Worm (Caenorhabditis elegans) whole organism, L4 larva: ENCODE data around the gene T06C12.12.

Experiments
- T20F7.1 ChIP-seq: fragments of 200-800 bp; sonication (Bioruptor generic); optimal IDR thresholded peaks from 2 replicates; lab custom pipeline; 2018; ENCODE audit warnings: mild to moderate bottlenecking, missing genetic modification characterization, missing compliant biosample characterization
- Y105C5A.15 ChIP-seq: fragments of 200-800 bp; sonication (Bioruptor generic); IDR thresholded peaks from 2 replicates; pipeline ENCODE4 v1.3.6; 2022; ENCODE audit warnings: missing genetic modification characterization, missing compliant biosample characterization
- Y48G9A.11 ChIP-seq: fragments of 200-800 bp; sonication (Bioruptor generic); IDR thresholded peaks from 2 replicates; pipeline ENCODE4 v1.3.6; 2022; ENCODE audit warnings: missing genetic modification reagents, missing genetic modification characterization, missing compliant biosample characterization
- Y5F2A.4 ChIP-seq: fragments of 200-800 bp; sonication (Bioruptor generic); optimal IDR thresholded peaks from 2 replicates; lab custom pipeline; 2018; ENCODE audit warnings: mild to moderate bottlenecking, missing genetic modification characterization, missing compliant biosample characterization
- Y75B8A.6 ChIP-seq: fragments of 200-800 bp; sonication (Bioruptor generic); IDR thresholded peaks from 2 replicates; pipeline ENCODE4 v1.3.6; 2022; ENCODE audit warnings: missing genetic modification reagents, missing genetic modification characterization, missing compliant biosample characterization
- ZK337.2 ChIP-seq: fragments of 200-800 bp; sonication (Bioruptor generic); IDR thresholded peaks from 2 replicates; pipeline ENCODE4 v1.3.6; 2022; ENCODE audit warnings: missing genetic modification reagents, missing genetic modification characterization, missing compliant biosample characterization
- ZK546.5 ChIP-seq, 2 experiments: sonication (generic microtip); optimal IDR thresholded peaks; 2 replicates each; lab custom pipeline; 2017; ENCODE audit warnings: missing biosample characterization in 2 of 2, missing genetic modification characterization in 2 of 2
- aha-1 ChIP-seq: fragments of 150-350 bp; peaks from one replicate; lab custom pipeline; 2014; ENCODE audit warnings: missing biosample characterization, missing genetic modification characterization
- aly-2 ChIP-seq: sonication (generic microtip); optimal IDR thresholded peaks from 2 replicates; lab custom pipeline; 2018; ENCODE audit warnings: missing biosample characterization, missing genetic modification characterization
- arid-1 ChIP-seq: fragments of 200-800 bp; sonication (Bioruptor generic); conservative IDR thresholded peaks from 2 replicates; pipeline ENCODE4 v1.3.6; 2022; ENCODE audit warnings: missing genetic modification reagents, missing genetic modification characterization, missing compliant biosample characterization
- attf-4 ChIP-seq: sonication (generic microtip); optimal IDR thresholded peaks from 3 replicates; lab custom pipeline; 2017; ENCODE audit warnings: missing biosample characterization, missing genetic modification characterization
- ceh-20 ChIP-seq: fragments of 200-800 bp; sonication (Bioruptor generic); IDR thresholded peaks from 2 replicates; pipeline ENCODE4 v1.3.6; 2022; ENCODE audit warnings: missing genetic modification reagents, missing genetic modification characterization, missing compliant biosample characterization
- ceh-32 ChIP-seq: sonication (generic microtip); optimal IDR thresholded peaks from 2 replicates; lab custom pipeline; 2016; ENCODE audit warnings: mild to moderate bottlenecking, missing genetic modification characterization, missing compliant biosample characterization; ENCODE audit not compliant: poor library complexity
- ceh-62 ChIP-seq: sonication (generic microtip); optimal IDR thresholded peaks from 2 replicates; lab custom pipeline; 2017; ENCODE audit warnings: missing biosample characterization, missing genetic modification characterization
- ceh-82 ChIP-seq: sonication (generic microtip); optimal IDR thresholded peaks from 2 replicates; lab custom pipeline; 2017; ENCODE audit warnings: missing biosample characterization, missing genetic modification characterization
- ces-1 ChIP-seq: fragments of 150-350 bp; sonication (generic microtip); optimal IDR thresholded peaks from 4 replicates; lab custom pipeline; 2014; ENCODE audit warnings: missing biosample characterization, missing genetic modification reagents, missing genetic modification characterization
- cey-2 ChIP-seq: sonication (generic microtip); optimal IDR thresholded peaks from 3 replicates; lab custom pipeline; 2017; ENCODE audit warnings: missing genetic modification characterization, mild to moderate bottlenecking, missing compliant biosample characterization, antibody characterized with exemption, borderline replicate concordance; ENCODE audit not compliant: insufficient read depth
- ctbp-1 ChIP-seq: fragments of 200-800 bp; sonication (Bioruptor generic); IDR thresholded peaks from 2 replicates; pipeline ENCODE4 v1.3.6; 2022; ENCODE audit warnings: missing genetic modification reagents, missing genetic modification characterization, missing compliant biosample characterization
- daf-12 ChIP-seq: fragments of 150-350 bp; optimal IDR thresholded peaks from 2 replicates; lab custom pipeline; 2014; ENCODE audit warnings: missing biosample characterization, missing genetic modification reagents, missing genetic modification characterization
- daf-19 ChIP-seq: fragments of 200-800 bp; sonication (Bioruptor generic); conservative IDR thresholded peaks from 2 replicates; pipeline ENCODE4 v1.3.6; 2022; ENCODE audit warnings: missing genetic modification characterization, missing compliant biosample characterization
- daf-8 ChIP-seq: fragments of 200-800 bp; sonication (Bioruptor generic); IDR thresholded peaks from 2 replicates; pipeline ENCODE4 v1.3.6; 2022; ENCODE audit warnings: missing genetic modification characterization, missing compliant biosample characterization
- dmd-9 ChIP-seq: fragments of 200-800 bp; sonication (Bioruptor generic); IDR thresholded peaks from 2 replicates; pipeline ENCODE4 v1.3.6; 2022; ENCODE audit warnings: missing genetic modification reagents, missing genetic modification characterization, missing compliant biosample characterization
- dve-1 ChIP-seq: sonication (generic microtip); optimal IDR thresholded peaks from 2 replicates; lab custom pipeline; 2017; ENCODE audit warnings: antibody characterized with exemption, mild to moderate bottlenecking, missing genetic modification characterization, missing compliant biosample characterization; ENCODE audit not compliant: insufficient read depth
- fkh-10 ChIP-seq: fragments of 150-350 bp; optimal IDR thresholded peaks from 2 replicates; lab custom pipeline; 2014; ENCODE audit warnings: missing biosample characterization, missing genetic modification reagents, missing genetic modification characterization
- gei-8 ChIP-seq: fragments of 200-800 bp; sonication (Bioruptor generic); optimal IDR thresholded peaks from 2 replicates; lab custom pipeline; 2018; ENCODE audit warnings: mild to moderate bottlenecking, missing genetic modification characterization, missing compliant biosample characterization
- hlh-30 ChIP-seq: sonication (generic microtip); optimal IDR thresholded peaks from 2 replicates; lab custom pipeline; 2017; ENCODE audit warnings: antibody characterized with exemption, mild to moderate bottlenecking, missing genetic modification characterization, missing compliant biosample characterization; ENCODE audit not compliant: insufficient read depth
- hmg-1.1 ChIP-seq: fragments of 200-800 bp; sonication (Bioruptor generic); IDR thresholded peaks from 2 replicates; pipeline ENCODE4 v1.3.6; 2022; ENCODE audit warnings: missing genetic modification reagents, missing genetic modification characterization, missing compliant biosample characterization
- jun-1 ChIP-seq: fragments of 150-350 bp; optimal IDR thresholded peaks from 2 replicates; lab custom pipeline; 2014; ENCODE audit warnings: missing biosample characterization, missing genetic modification reagents, missing genetic modification characterization
- lin-29 ChIP-seq: fragments of 200-800 bp; sonication (Bioruptor generic); IDR thresholded peaks from 2 replicates; pipeline ENCODE4 v1.3.6; 2022; ENCODE audit warnings: missing genetic modification reagents, missing genetic modification characterization, missing compliant biosample characterization
- lin-39 ChIP-seq: fragments of 150-350 bp; optimal IDR thresholded peaks from 2 replicates; lab custom pipeline; 2014; ENCODE audit warnings: missing biosample characterization, missing genetic modification reagents, missing genetic modification characterization
- madf-9 ChIP-seq: fragments of 200-800 bp; sonication (Bioruptor generic); conservative IDR thresholded peaks from 2 replicates; pipeline ENCODE4 v1.3.6; 2022; ENCODE audit warnings: missing genetic modification reagents, missing genetic modification characterization, missing compliant biosample characterization
- mdl-1 ChIP-seq, 2 experiments: fragments of 150-350 bp in 1 of 2; sonication (generic microtip) in 1 of 2; optimal IDR thresholded peaks; 2 replicates each; lab custom pipeline; 2014 to 2017; ENCODE audit warnings: missing biosample characterization in 2 of 2, missing genetic modification characterization in 2 of 2
- mxl-3 ChIP-seq: fragments of 200-800 bp; sonication (Bioruptor generic); optimal IDR thresholded peaks from 2 replicates; lab custom pipeline; 2018; ENCODE audit warnings: mild to moderate bottlenecking, missing genetic modification characterization, missing compliant biosample characterization
- nhr-10 ChIP-seq: fragments of 150-350 bp; optimal IDR thresholded peaks from 2 replicates; lab custom pipeline; 2014; ENCODE audit warnings: missing biosample characterization, missing genetic modification characterization
- nhr-11 ChIP-seq: fragments of 150-350 bp; optimal IDR thresholded peaks from 2 replicates; lab custom pipeline; 2014; ENCODE audit warnings: missing biosample characterization, missing genetic modification characterization
- nhr-28 ChIP-seq: fragments of 150-350 bp; optimal IDR thresholded peaks from 2 replicates; lab custom pipeline; 2014; ENCODE audit warnings: missing biosample characterization, missing genetic modification characterization
- nhr-41 ChIP-seq: fragments of 200-800 bp; sonication (Bioruptor generic); IDR thresholded peaks from 2 replicates; pipeline ENCODE4 v1.3.6; 2022; ENCODE audit warnings: missing genetic modification reagents, missing genetic modification characterization, missing compliant biosample characterization
- nhr-6 ChIP-seq: fragments of 150-350 bp; optimal IDR thresholded peaks from 2 replicates; lab custom pipeline; 2014; ENCODE audit warnings: missing biosample characterization, missing genetic modification characterization
- nhr-76 ChIP-seq: fragments of 150-350 bp; optimal IDR thresholded peaks from 2 replicates; lab custom pipeline; 2014; ENCODE audit warnings: missing biosample characterization, missing genetic modification characterization
- nhr-77 ChIP-seq: fragments of 150-350 bp; optimal IDR thresholded peaks from 2 replicates; lab custom pipeline; 2014; ENCODE audit warnings: missing biosample characterization, missing genetic modification characterization
- pha-4 ChIP-seq, 2 experiments: fragments of 150-350 bp in 1 of 2; fragments of 200-800 bp in 1 of 2; sonication (Bioruptor generic) in 1 of 2; IDR thresholded peaks in 1 of 2; optimal IDR thresholded peaks in 1 of 2; 2 replicates each; pipeline versions ENCODE4 v1.3.6 to Lab custom; 2014 to 2022; ENCODE audit warnings: missing genetic modification characterization in 2 of 2, missing genetic modification reagents in 2 of 2, missing biosample characterization in 1 of 2, missing compliant biosample characterization in 1 of 2
- rbr-2 ChIP-seq: sonication (generic microtip); optimal IDR thresholded peaks from 2 replicates; lab custom pipeline; 2016; ENCODE audit warnings: missing genotype, missing genetic modification characterization, missing compliant biosample characterization
- snpc-4 ChIP-seq: fragments of 150-350 bp; optimal IDR thresholded peaks from 2 replicates; lab custom pipeline; 2014; ENCODE audit warnings: missing biosample characterization, missing genetic modification characterization
- spr-3 ChIP-seq: fragments of 200-800 bp; sonication (Bioruptor generic); optimal IDR thresholded peaks from 2 replicates; lab custom pipeline; 2018; ENCODE audit warnings: mild to moderate bottlenecking, missing genetic modification characterization, missing compliant biosample characterization
- tag-97 ChIP-seq: fragments of 200-800 bp; sonication (Bioruptor generic); IDR thresholded peaks from 2 replicates; pipeline ENCODE4 v1.3.6; 2022; ENCODE audit warnings: missing genetic modification characterization, missing compliant biosample characterization
- tra-1 ChIP-seq: fragments of 200-800 bp; sonication (Bioruptor generic); IDR thresholded peaks from 2 replicates; pipeline ENCODE4 v1.3.6; 2022; ENCODE audit warnings: missing genetic modification reagents, missing genetic modification characterization, missing compliant biosample characterization
- unc-130 ChIP-seq: sonication (generic microtip); optimal IDR thresholded peaks from 2 replicates; lab custom pipeline; 2016; ENCODE audit warnings: missing genetic modification reagents, missing genetic modification characterization, missing compliant biosample characterization
- unc-39 ChIP-seq: sonication (generic microtip); optimal IDR thresholded peaks from 2 replicates; lab custom pipeline; 2017; ENCODE audit warnings: missing biosample characterization, missing genetic modification characterization
- vab-7 ChIP-seq: fragments of 200-800 bp; sonication (Bioruptor generic); IDR thresholded peaks from 2 replicates; pipeline ENCODE4 v1.3.6; 2022; ENCODE audit warnings: missing genetic modification reagents, missing genetic modification characterization, missing compliant biosample characterization
- zag-1 ChIP-seq: fragments of 150-350 bp; optimal IDR thresholded peaks from 2 replicates; lab custom pipeline; 2014; ENCODE audit warnings: missing biosample characterization, missing genetic modification characterization
- zip-11 ChIP-seq: fragments of 200-800 bp; sonication (Bioruptor generic); IDR thresholded peaks from 2 replicates; pipeline ENCODE4 v1.3.6; 2022; ENCODE audit warnings: missing genetic modification characterization, missing compliant biosample characterization
- zip-2 ChIP-seq: fragments of 150-350 bp; optimal IDR thresholded peaks from 2 replicates; lab custom pipeline; 2014; ENCODE audit warnings: missing biosample characterization, missing genetic modification characterization

Gene T06C12.12

DNA sequence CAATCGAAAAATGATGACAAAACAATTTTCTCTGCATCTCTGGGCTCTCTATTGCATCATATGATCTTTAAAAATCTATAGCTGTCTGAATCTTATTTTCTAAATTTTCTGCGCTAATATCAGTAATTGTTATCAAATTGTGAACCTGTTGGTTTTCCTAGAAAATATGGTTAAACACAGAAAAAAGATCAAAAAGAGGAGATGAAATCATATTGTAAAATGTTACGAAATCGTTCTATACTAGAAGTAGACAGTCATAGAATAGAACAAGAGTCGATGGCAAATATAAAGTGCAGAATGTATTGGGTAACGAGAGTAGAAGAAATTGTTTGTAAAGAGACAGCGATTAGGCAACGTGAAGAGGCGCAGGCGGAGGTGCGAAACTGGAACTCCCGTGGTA lies 11.2 kb upstream of the T06C12.12 start (continued):
- no peak for TF ChIP-seq Y48G9A.11 (GFP tag; lab: Robert Waterston, UW)
- peak; percentile 7 for TF ChIP-seq jun-1
- TF ChIP-seq Y105C5A.15 (GFP tag; lab: Robert Waterston, UW): no peak
- TF ChIP-seq unc-130: no peak
- TF ChIP-seq daf-8 (GFP tag; lab: Robert Waterston, UW): no peak
- TF ChIP-seq attf-4: no peak
- no peak for TF ChIP-seq gei-8 (GFP tag; lab: Kevin White, UChicago)
- TF ChIP-seq nhr-6 (tag; lab: Kevin White, UChicago): peak; percentile 28
- no peak for TF ChIP-seq snpc-4
- TF ChIP-seq pha-4 (GFP tag; IDR thresholded peaks at IDR 0.05; lab: Robert Waterston, UW): no peak
- TF ChIP-seq pha-4 (tag; optimal IDR thresholded peaks at IDR 0.05; lab: Kevin White, UChicago): no peak
- TF ChIP-seq lin-29: no peak
- peak; percentile 26 for TF ChIP-seq nhr-11 (tag; lab: Kevin White, UChicago)
- no peak for TF ChIP-seq nhr-76 (tag; lab: Kevin White, UChicago)
- TF ChIP-seq ceh-20 (GFP tag; lab: Robert Waterston, UW): no peak
- TF ChIP-seq zag-1: no peak
- TF ChIP-seq ceh-32 (tag; lab: Kevin White, UChicago): no peak
- 0 out of 2 replicates have a peak, but pooled peaks have one; percentile 29 for TF ChIP-seq Y75B8A.6
- no peak for TF ChIP-seq lin-39 (tag; lab: Kevin White, UChicago)
- TF ChIP-seq nhr-77 (tag; lab: Kevin White, UChicago): peak; percentile 75
- TF ChIP-seq ces-1 (GFP tag; lab: Kevin White, UChicago): no peak
- TF ChIP-seq hmg-1.1: 0 out of 2 replicates have a peak, but pooled peaks have one; percentile 22
- no peak for TF ChIP-seq unc-39 (tag; lab: Kevin White, UChicago)
- TF ChIP-seq ceh-62: no peak
- TF ChIP-seq tag-97 (GFP tag; lab: Robert Waterston, UW): no peak
- no peak for TF ChIP-seq aly-2 (tag; lab: Kevin White, UChicago)
- no peak for TF ChIP-seq zip-11
- TF ChIP-seq Y5F2A.4 (GFP tag; lab: Kevin White, UChicago): no peak
- TF ChIP-seq nhr-41 (GFP tag; lab: Robert Waterston, UW): no peak
- no peak for TF ChIP-seq tra-1 (GFP tag; lab: Robert Waterston, UW)
- peak; percentile 20 for TF ChIP-seq T20F7.1
- no peak for TF ChIP-seq ZK546.5 (tag; optimal IDR thresholded peaks at IDR 0.05; lab: Kevin White, UChicago)
- TF ChIP-seq ceh-82: no peak
- no peak for TF ChIP-seq ZK337.2 (GFP tag; lab: Robert Waterston, UW)
- no peak for TF ChIP-seq fkh-10 (GFP tag; lab: Kevin White, UChicago)
- TF ChIP-seq nhr-10 (tag; lab: Kevin White, UChicago): no peak
- TF ChIP-seq ctbp-1 (GFP tag; lab: Robert Waterston, UW): no peak
- no peak for TF ChIP-seq daf-19 (GFP tag; lab: Robert Waterston, UW)
- TF ChIP-seq dmd-9 (GFP tag; lab: Robert Waterston, UW): no peak
- TF ChIP-seq hlh-30: peak; percentile 59
- no peak for TF ChIP-seq arid-1 (GFP tag; lab: Robert Waterston, UW)
- TF ChIP-seq rbr-2: peak; percentile 0
- no peak for TF ChIP-seq daf-12
- TF ChIP-seq nhr-28 (tag; lab: Kevin White, UChicago): peak; percentile 95
- no peak for TF ChIP-seq aha-1 (tag; lab: Kevin White, UChicago)
- no peak for TF ChIP-seq madf-9 (GFP tag; lab: Robert Waterston, UW)
- TF ChIP-seq spr-3 (GFP tag; lab: Kevin White, UChicago): no peak
- peak; percentile 69 for TF ChIP-seq dve-1 (tag; lab: Kevin White, UChicago)
- no peak for TF ChIP-seq mxl-3 (GFP tag; lab: Kevin White, UChicago)
- TF ChIP-seq cey-2 (tag; lab: Kevin White, UChicago): peak; percentile 82
- no peak for TF ChIP-seq vab-7 (GFP tag; lab: Robert Waterston, UW)
- TF ChIP-seq mdl-1 (tag; optimal IDR thresholded peaks at IDR 0.05; lab: Kevin White, UChicago): peak in 1 of 2 experiments; percentile 47
- TF ChIP-seq zip-2 (tag; lab: Kevin White, UChicago): peak; percentile 73
